Worm (Caenorhabditis elegans) whole organism, L4 larva: ENCODE measurements around the gene C05E11.6.

Experiments used
- F44E2.7 ChIP-seq: fragments of 200-800 bp; sonication (Bioruptor generic); IDR thresholded peaks from 2 replicates; pipeline ENCODE4 v2.1.2; 2022; ENCODE audit warnings: missing genetic modification characterization, missing compliant biosample characterization
- F49E8.2 ChIP-seq: sonication (generic microtip); optimal IDR thresholded peaks from 2 replicates; lab custom pipeline; 2016; ENCODE audit warnings: missing compliant biosample characterization, mild to moderate bottlenecking, missing genetic modification characterization, borderline replicate concordance
- T26A8.4 ChIP-seq: fragments of 200-800 bp; sonication (Bioruptor generic); IDR thresholded peaks from 2 replicates; pipeline ENCODE4 v1.3.6; 2022; ENCODE audit warnings: missing genetic modification characterization, missing compliant biosample characterization
- Y105C5A.15 ChIP-seq: fragments of 200-800 bp; sonication (Bioruptor generic); IDR thresholded peaks from 2 replicates; pipeline ENCODE4 v1.3.6; 2022; ENCODE audit warnings: missing genetic modification characterization, missing compliant biosample characterization
- Y75B8A.6 ChIP-seq: fragments of 200-800 bp; sonication (Bioruptor generic); IDR thresholded peaks from 2 replicates; pipeline ENCODE4 v1.3.6; 2022; ENCODE audit warnings: missing genetic modification reagents, missing genetic modification characterization, missing compliant biosample characterization
- aha-1 ChIP-seq: fragments of 150-350 bp; peaks from one replicate; lab custom pipeline; 2014; ENCODE audit warnings: missing biosample characterization, missing genetic modification characterization
- ama-1 ChIP-seq: fragments of 150-350 bp; optimal IDR thresholded peaks from 2 replicates; lab custom pipeline; 2014; ENCODE audit warnings: inconsistent platforms, mixed read lengths
- ceh-44 ChIP-seq: fragments of 200-800 bp; sonication (Bioruptor generic); IDR thresholded peaks from 2 replicates; pipeline ENCODE4 v1.3.6; 2022; ENCODE audit warnings: missing genetic modification reagents, missing genetic modification characterization, missing compliant biosample characterization
- ceh-62 ChIP-seq: sonication (generic microtip); optimal IDR thresholded peaks from 2 replicates; lab custom pipeline; 2017; ENCODE audit warnings: missing biosample characterization, missing genetic modification characterization
- ces-1 ChIP-seq: fragments of 150-350 bp; sonication (generic microtip); optimal IDR thresholded peaks from 4 replicates; lab custom pipeline; 2014; ENCODE audit warnings: missing biosample characterization, missing genetic modification reagents, missing genetic modification characterization
- cey-2 ChIP-seq: sonication (generic microtip); optimal IDR thresholded peaks from 3 replicates; lab custom pipeline; 2017; ENCODE audit warnings: missing genetic modification characterization, mild to moderate bottlenecking, missing compliant biosample characterization, antibody characterized with exemption, borderline replicate concordance; ENCODE audit not compliant: insufficient read depth
- ctbp-1 ChIP-seq: fragments of 200-800 bp; sonication (Bioruptor generic); IDR thresholded peaks from 2 replicates; pipeline ENCODE4 v1.3.6; 2022; ENCODE audit warnings: missing genetic modification reagents, missing genetic modification characterization, missing compliant biosample characterization
- daf-16 ChIP-seq, 3 experiments: sonication (generic microtip); optimal IDR thresholded peaks; 2 replicates each; lab custom pipeline; 2016 to 2017; ENCODE audit warnings: missing genetic modification characterization in 3 of 3, missing genetic modification reagents in 3 of 3, mild to moderate bottlenecking in 2 of 3, missing compliant biosample characterization in 2 of 3, missing biosample characterization in 1 of 3, moderate library complexity in 1 of 3
- daf-19 ChIP-seq: fragments of 200-800 bp; sonication (Bioruptor generic); conservative IDR thresholded peaks from 2 replicates; pipeline ENCODE4 v1.3.6; 2022; ENCODE audit warnings: missing genetic modification characterization, missing compliant biosample characterization
- dmd-9 ChIP-seq: fragments of 200-800 bp; sonication (Bioruptor generic); IDR thresholded peaks from 2 replicates; pipeline ENCODE4 v1.3.6; 2022; ENCODE audit warnings: missing genetic modification reagents, missing genetic modification characterization, missing compliant biosample characterization
- dve-1 ChIP-seq: sonication (generic microtip); optimal IDR thresholded peaks from 2 replicates; lab custom pipeline; 2017; ENCODE audit warnings: antibody characterized with exemption, mild to moderate bottlenecking, missing genetic modification characterization, missing compliant biosample characterization; ENCODE audit not compliant: insufficient read depth
- fkh-10 ChIP-seq: fragments of 150-350 bp; optimal IDR thresholded peaks from 2 replicates; lab custom pipeline; 2014; ENCODE audit warnings: missing biosample characterization, missing genetic modification reagents, missing genetic modification characterization
- fos-1 ChIP-seq: fragments of 150-350 bp; optimal IDR thresholded peaks from 2 replicates; lab custom pipeline; 2014; ENCODE audit warnings: missing biosample characterization, missing genetic modification characterization
- hlh-11 ChIP-seq: fragments of 200-800 bp; sonication (Bioruptor generic); optimal IDR thresholded peaks from 2 replicates; lab custom pipeline; 2018; ENCODE audit warnings: mild to moderate bottlenecking, missing genetic modification characterization, missing compliant biosample characterization
- hlh-30 ChIP-seq: sonication (generic microtip); optimal IDR thresholded peaks from 2 replicates; lab custom pipeline; 2017; ENCODE audit warnings: antibody characterized with exemption, mild to moderate bottlenecking, missing genetic modification characterization, missing compliant biosample characterization; ENCODE audit not compliant: insufficient read depth
- lim-7 ChIP-seq: fragments of 200-800 bp; sonication (Bioruptor generic); IDR thresholded peaks from 2 replicates; pipeline ENCODE4 v1.3.6; 2022; ENCODE audit warnings: missing genetic modification characterization, missing compliant biosample characterization
- lin-29 ChIP-seq: fragments of 200-800 bp; sonication (Bioruptor generic); IDR thresholded peaks from 2 replicates; pipeline ENCODE4 v1.3.6; 2022; ENCODE audit warnings: missing genetic modification reagents, missing genetic modification characterization, missing compliant biosample characterization
- madf-5 ChIP-seq, 2 experiments: fragments of 200-800 bp; sonication (Bioruptor generic); IDR thresholded peaks; 2 replicates each; pipeline ENCODE4 v1.3.6; 2022; ENCODE audit warnings: missing compliant biosample characterization in 2 of 2, missing genetic modification characterization in 2 of 2
- mdl-1 ChIP-seq, 2 experiments: fragments of 150-350 bp in 1 of 2; sonication (generic microtip) in 1 of 2; optimal IDR thresholded peaks; 2 replicates each; lab custom pipeline; 2014 to 2017; ENCODE audit warnings: missing biosample characterization in 2 of 2, missing genetic modification characterization in 2 of 2
- mep-1 ChIP-seq: fragments of 150-350 bp; sonication (generic microtip); optimal IDR thresholded peaks from 3 replicates; lab custom pipeline; 2014; ENCODE audit warnings: missing biosample characterization, missing genetic modification characterization
- nhr-25 ChIP-seq: sonication (generic microtip); optimal IDR thresholded peaks from 2 replicates; lab custom pipeline; 2017; ENCODE audit warnings: missing genetic modification characterization, mild to moderate bottlenecking, missing compliant biosample characterization, antibody characterized with exemption, moderate library complexity, borderline replicate concordance; ENCODE audit not compliant: insufficient read depth
- nhr-42 ChIP-seq: fragments of 200-800 bp; sonication (Bioruptor generic); IDR thresholded peaks from 2 replicates; pipeline ENCODE4 v1.3.6; 2022; ENCODE audit warnings: missing genetic modification characterization, missing compliant biosample characterization
- nhr-48 ChIP-seq: sonication (generic microtip); optimal IDR thresholded peaks from 2 replicates; lab custom pipeline; 2016; ENCODE audit warnings: mild to moderate bottlenecking, missing genetic modification characterization, missing compliant biosample characterization
- pqm-1 ChIP-seq: sonication (generic microtip); optimal IDR thresholded peaks from 2 replicates; lab custom pipeline; 2017; ENCODE audit warnings: missing biosample characterization, missing genetic modification characterization
- rbr-2 ChIP-seq: sonication (generic microtip); optimal IDR thresholded peaks from 2 replicates; lab custom pipeline; 2016; ENCODE audit warnings: missing genotype, missing genetic modification characterization, missing compliant biosample characterization
- sdz-12 ChIP-seq: fragments of 200-800 bp; sonication (Bioruptor generic); optimal IDR thresholded peaks from 2 replicates; lab custom pipeline; 2018; ENCODE audit warnings: mild to moderate bottlenecking, missing genetic modification characterization, missing compliant biosample characterization
- set-16 ChIP-seq: fragments of 200-800 bp; sonication (Bioruptor generic); IDR thresholded peaks from 2 replicates; pipeline ENCODE4 v1.3.6; 2022; ENCODE audit warnings: missing genetic modification reagents, missing genetic modification characterization, missing compliant biosample characterization
- spr-3 ChIP-seq: fragments of 200-800 bp; sonication (Bioruptor generic); optimal IDR thresholded peaks from 2 replicates; lab custom pipeline; 2018; ENCODE audit warnings: mild to moderate bottlenecking, missing genetic modification characterization, missing compliant biosample characterization
- tag-97 ChIP-seq: fragments of 200-800 bp; sonication (Bioruptor generic); IDR thresholded peaks from 2 replicates; pipeline ENCODE4 v1.3.6; 2022; ENCODE audit warnings: missing genetic modification characterization, missing compliant biosample characterization
- tra-1 ChIP-seq: fragments of 200-800 bp; sonication (Bioruptor generic); IDR thresholded peaks from 2 replicates; pipeline ENCODE4 v1.3.6; 2022; ENCODE audit warnings: missing genetic modification reagents, missing genetic modification characterization, missing compliant biosample characterization
- unc-130 ChIP-seq: sonication (generic microtip); optimal IDR thresholded peaks from 2 replicates; lab custom pipeline; 2016; ENCODE audit warnings: missing genetic modification reagents, missing genetic modification characterization, missing compliant biosample characterization
- unc-39 ChIP-seq: sonication (generic microtip); optimal IDR thresholded peaks from 2 replicates; lab custom pipeline; 2017; ENCODE audit warnings: missing biosample characterization, missing genetic modification characterization
- unc-62 ChIP-seq, 3 experiments: fragments of 150-350 bp in 1 of 3; sonication (generic microtip); optimal IDR thresholded peaks in 2 of 3; peaks in 1 of 3; 1 replicate in 1 of 3; 2 replicates in 2 of 3; lab custom pipeline; 2014 to 2017; ENCODE audit warnings: missing biosample characterization in 3 of 3, missing genetic modification characterization in 3 of 3, missing genetic modification reagents in 3 of 3, missing genotype in 1 of 3
- zag-1 ChIP-seq: fragments of 150-350 bp; optimal IDR thresholded peaks from 2 replicates; lab custom pipeline; 2014; ENCODE audit warnings: missing biosample characterization, missing genetic modification characterization
- zip-11 ChIP-seq: fragments of 200-800 bp; sonication (Bioruptor generic); IDR thresholded peaks from 2 replicates; pipeline ENCODE4 v1.3.6; 2022; ENCODE audit warnings: missing genetic modification characterization, missing compliant biosample characterization

The C05E11.6 gene

DNA sequence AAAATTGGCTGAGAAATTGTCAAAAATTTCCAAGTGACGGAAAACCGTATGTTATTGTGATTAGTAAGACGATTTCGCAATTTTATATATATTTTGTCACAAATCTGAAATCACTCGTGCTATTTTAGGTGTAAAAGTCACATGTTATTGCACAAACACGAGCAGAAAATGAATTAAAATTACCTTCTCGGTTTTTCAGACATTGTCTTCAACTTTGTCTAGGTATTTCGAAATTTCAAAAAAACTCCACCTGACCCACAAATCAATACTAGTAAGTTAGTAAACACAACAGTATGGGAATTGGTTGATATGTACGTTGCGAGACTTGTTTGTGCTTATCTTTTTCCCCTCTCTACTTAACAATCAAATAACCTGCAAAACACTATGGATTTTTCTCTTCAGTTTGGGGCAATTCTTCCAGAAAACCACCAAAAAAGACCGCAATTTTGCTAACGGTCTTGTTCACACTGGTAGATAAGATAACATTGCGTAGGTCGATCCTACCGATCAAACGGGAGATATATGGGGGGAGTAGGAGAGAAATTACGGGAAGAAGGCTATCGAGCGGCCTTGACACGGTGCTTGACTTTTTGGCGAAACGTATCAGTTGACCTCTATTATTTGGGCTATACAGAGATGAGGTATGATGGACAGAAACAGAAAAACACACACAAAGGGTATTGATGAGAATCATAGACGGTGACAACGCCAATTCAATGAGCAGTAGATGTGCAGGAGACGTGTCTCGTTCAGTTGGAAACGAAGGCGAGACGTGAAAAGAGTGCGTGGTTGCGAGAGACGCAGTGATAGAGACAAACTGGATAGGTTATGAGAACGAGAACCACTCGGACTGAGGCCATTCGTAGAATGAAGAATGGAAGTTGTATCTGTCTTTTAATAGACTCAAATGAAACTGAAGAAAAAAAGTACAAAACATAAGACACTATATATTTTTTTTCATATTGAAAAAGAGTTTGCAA is 39.8 kb upstream of the C05E11.6 start, which contains the start of gene C07A12.7 (continued):
- TF ChIP-seq unc-39 (tag; lab: Kevin White, UChicago) (no peak), hlh-30 (tag; lab: Kevin White, UChicago) (peak; percentile 16), pqm-1 (tag; lab: Kevin White, UChicago) (no peak), set-16 (GFP tag; lab: Robert Waterston, UW) (no peak), ceh-44 (no peak), unc-62 (GFP tag; optimal IDR thresholded peaks at IDR 0.05 in 1 of 2; lab: Kevin White, UChicago) (peak in 1 of 2 experiments; percentile 72), unc-62 (tag; optimal IDR thresholded peaks at IDR 0.05; lab: Kevin White, UChicago) (no peak), spr-3 (GFP tag; lab: Kevin White, UChicago) (peak; percentile 48), mdl-1 (tag; optimal IDR thresholded peaks at IDR 0.05; lab: Kevin White, UChicago) (no peak), Y105C5A.15 (GFP tag; lab: Robert Waterston, UW) (no peak), F44E2.7 (GFP tag; lab: Robert Waterston, UW) (no peak), Y75B8A.6 (GFP tag; lab: Robert Waterston, UW) (no peak), zip-11 (GFP tag; lab: Robert Waterston, UW) (no peak), unc-130 (GFP tag; lab: Kevin White, UChicago) (no peak), tag-97 (no peak), aha-1 (tag; lab: Kevin White, UChicago) (peak; percentile 68), fkh-10 (GFP tag; lab: Kevin White, UChicago) (no peak), hlh-11 (no peak), cey-2 (tag; lab: Kevin White, UChicago) (no peak), ces-1 (GFP tag; lab: Kevin White, UChicago) (no peak), T26A8.4 (GFP tag; lab: Robert Waterston, UW) (no peak; the same call in 1 of the 2 replicates), nhr-25 (peak; percentile 71), ceh-62 (tag; lab: Kevin White, UChicago) (no peak), rbr-2 (tag; lab: Kevin White, UChicago) (peak; percentile 10), dmd-9 (no peak), nhr-42 (no peak), sdz-12 (GFP tag; lab: Kevin White, UChicago) (no peak), lin-29 (GFP tag; lab: Robert Waterston, UW) (no peak), zag-1 (tag; lab: Kevin White, UChicago) (no peak), mep-1 (tag; lab: Kevin White, UChicago) (no peak), tra-1 (GFP tag; lab: Robert Waterston, UW) (no peak), fos-1 (no peak), dve-1 (tag; lab: Kevin White, UChicago) (peak; percentile 28), F49E8.2 (tag; lab: Kevin White, UChicago) (no peak), ama-1 (lab: Kevin White, UChicago) (no peak), ctbp-1 (GFP tag; lab: Robert Waterston, UW) (no peak), nhr-48 (tag; lab: Kevin White, UChicago) (no peak), lim-7 (GFP tag; lab: Robert Waterston, UW) (no peak), madf-5 (GFP tag; IDR thresholded peaks at IDR 0.05; lab: Robert Waterston, UW) (no peak), daf-19 (GFP tag; lab: Robert Waterston, UW) (no peak), daf-16 (GFP tag; optimal IDR thresholded peaks at IDR 0.05; lab: Kevin White, UChicago) (no peak), daf-16 (tag; optimal IDR thresholded peaks at IDR 0.05; lab: Kevin White, UChicago) (peak; percentile 42)
